Fruit fly (Drosophila melanogaster) whole organism, embryonic: Measurements from ENCODE around the gene Ucp4A.

Source experiments
- CG10959 ChIP-seq: fragments of 200-800 bp; sonication (Bioruptor generic); IDR thresholded peaks from 2 replicates; pipeline ENCODE4 v1.3.6; 2022; ENCODE audit warnings: missing biosample characterization, missing genetic modification characterization
- CG11560 ChIP-seq: fragments of 200-800 bp; sonication (Bioruptor generic); IDR thresholded peaks from 3 replicates; pipeline ENCODE4 v1.3.6; 2022; ENCODE audit warnings: missing biosample characterization, missing genetic modification characterization
- CG11723 ChIP-seq: fragments of 200-800 bp; sonication (Bioruptor generic); optimal IDR thresholded peaks from 2 replicates; lab custom pipeline; 2017; ENCODE audit warnings: missing biosample characterization, mild to moderate bottlenecking, missing genetic modification characterization
- CG13296 ChIP-seq: fragments of 200-800 bp; sonication (Bioruptor generic); optimal IDR thresholded peaks from 3 replicates; lab custom pipeline; 2018; ENCODE audit warnings: missing biosample characterization, mild to moderate bottlenecking, missing genetic modification characterization
- CG13775 ChIP-seq: fragments of 200-800 bp; sonication (Bioruptor generic); optimal IDR thresholded peaks from 3 replicates; lab custom pipeline; 2017; ENCODE audit warnings: missing biosample characterization, mild to moderate bottlenecking, missing genetic modification characterization
- CG14014 ChIP-seq: fragments of 200-800 bp; sonication (Bioruptor generic); IDR thresholded peaks from 2 replicates; pipeline ENCODE4 v1.3.6; 2022; ENCODE audit warnings: missing biosample characterization, missing genetic modification characterization
- CG14667 ChIP-seq: fragments of 200-800 bp; sonication (Bioruptor generic); IDR thresholded peaks from 2 replicates; pipeline ENCODE4 v1.3.6; 2022; ENCODE audit warnings: missing biosample characterization, missing genetic modification characterization
- CG15514 ChIP-seq: fragments of 200-800 bp; sonication (Bioruptor generic); optimal IDR thresholded peaks from 3 replicates; lab custom pipeline; 2017; ENCODE audit warnings: missing biosample characterization, missing genetic modification characterization, mild to moderate bottlenecking, moderate library complexity, missing genetic modification reagents
- CG17385 ChIP-seq: fragments of 200-800 bp; sonication (Bioruptor generic); optimal IDR thresholded peaks from 3 replicates; lab custom pipeline; 2018; ENCODE audit warnings: missing biosample characterization, mild to moderate bottlenecking, missing genetic modification characterization
- CG17612 ChIP-seq: fragments of 200-800 bp; sonication (Bioruptor generic); IDR thresholded peaks from 2 replicates; pipeline ENCODE4 v1.3.6; 2022; ENCODE audit warnings: missing biosample characterization, missing genetic modification characterization
- CG18599 ChIP-seq: fragments of 200-800 bp; sonication (Bioruptor generic); optimal IDR thresholded peaks from 3 replicates; lab custom pipeline; 2017; ENCODE audit warnings: missing biosample characterization, missing genetic modification characterization, mild to moderate bottlenecking, moderate library complexity, missing genetic modification reagents
- CG18619 ChIP-seq: fragments of 200-800 bp; sonication (Bioruptor generic); optimal IDR thresholded peaks from 3 replicates; lab custom pipeline; 2017; ENCODE audit warnings: missing biosample characterization, mild to moderate bottlenecking, missing genetic modification characterization
- CG18764 ChIP-seq: fragments of 200-800 bp; sonication (Bioruptor generic); optimal IDR thresholded peaks from 3 replicates; lab custom pipeline; 2016; ENCODE audit warnings: missing biosample characterization, missing genetic modification characterization
- CG2678 ChIP-seq: fragments of 200-800 bp; sonication (Bioruptor generic); optimal IDR thresholded peaks from 3 replicates; lab custom pipeline; 2019; ENCODE audit warnings: missing biosample characterization, mild to moderate bottlenecking, missing genetic modification characterization, moderate library complexity
- CG3163 ChIP-seq: fragments of 200-800 bp; sonication (Bioruptor generic); optimal IDR thresholded peaks from 3 replicates; lab custom pipeline; 2016; ENCODE audit warnings: missing biosample characterization, missing genetic modification characterization
- CG33213 ChIP-seq: fragments of 200-800 bp; sonication (Bioruptor generic); optimal IDR thresholded peaks from 3 replicates; lab custom pipeline; 2016; ENCODE audit warnings: missing biosample characterization, missing genetic modification characterization
- CG33557 ChIP-seq: fragments of 200-800 bp; sonication (Bioruptor generic); optimal IDR thresholded peaks from 2 replicates; lab custom pipeline; 2019; ENCODE audit warnings: missing biosample characterization, mild to moderate bottlenecking, missing genetic modification characterization, moderate library complexity
- CG34224 ChIP-seq: fragments of 200-800 bp; sonication (Bioruptor generic); IDR thresholded peaks from 3 replicates; pipeline ENCODE4 v1.3.6; 2022; ENCODE audit warnings: missing biosample characterization, missing genetic modification characterization; ENCODE audit not compliant: partially characterized antibody
- CG34422 ChIP-seq: fragments of 200-800 bp; sonication (Bioruptor generic); IDR thresholded peaks from 3 replicates; pipeline ENCODE4 v1.3.6; 2022; ENCODE audit warnings: missing biosample characterization, missing genetic modification characterization
- CG4282 ChIP-seq: fragments of 200-800 bp; sonication (Bioruptor generic); optimal IDR thresholded peaks from 2 replicates; lab custom pipeline; 2016; ENCODE audit warnings: missing biosample characterization, missing genetic modification characterization
- CG4360 ChIP-seq: fragments of 200-800 bp; sonication (Bioruptor generic); IDR thresholded peaks from 2 replicates; pipeline ENCODE4 v1.3.6; 2022; ENCODE audit warnings: missing biosample characterization, missing genetic modification characterization
- CG4820 ChIP-seq: fragments of 200-800 bp; sonication (Bioruptor generic); optimal IDR thresholded peaks from 3 replicates; lab custom pipeline; 2016; ENCODE audit warnings: missing biosample characterization, missing genetic modification characterization
- CG6175 ChIP-seq: fragments of 200-800 bp; sonication (Bioruptor generic); IDR thresholded peaks from 3 replicates; pipeline ENCODE4 v1.3.6; 2022; ENCODE audit warnings: missing biosample characterization, missing genetic modification characterization
- CG8290 ChIP-seq, 3 experiments: fragments of 200-800 bp; sonication (Bioruptor generic); optimal IDR thresholded peaks; 2 replicates each; lab custom pipeline; 2016 to 2019; ENCODE audit warnings: missing biosample characterization in 3 of 3, missing genetic modification characterization in 3 of 3, mild to moderate bottlenecking in 2 of 3, moderate library complexity in 1 of 3
- CG8359 ChIP-seq: fragments of 200-800 bp; sonication (Bioruptor generic); optimal IDR thresholded peaks from 2 replicates; lab custom pipeline; 2017; ENCODE audit warnings: missing biosample characterization, mild to moderate bottlenecking, missing genetic modification characterization, borderline replicate concordance
- CG9437 ChIP-seq: fragments of 200-800 bp; sonication (Bioruptor generic); optimal IDR thresholded peaks from 2 replicates; lab custom pipeline; 2018; ENCODE audit warnings: missing biosample characterization, mild to moderate bottlenecking, missing genetic modification characterization
- CTCF ChIP-seq: fragments of 200-800 bp; sonication (Bioruptor generic); optimal IDR thresholded peaks from 2 replicates; lab custom pipeline; 2017; ENCODE audit warnings: missing biosample characterization, mild to moderate bottlenecking, missing genetic modification characterization, moderate library complexity
- CrebB ChIP-seq: fragments of 200-800 bp; sonication (Bioruptor generic); optimal IDR thresholded peaks from 3 replicates; lab custom pipeline; 2018; ENCODE audit warnings: missing biosample characterization, mild to moderate bottlenecking, missing genetic modification characterization
- Dfd ChIP-seq, 2 experiments: fragments of >200 bp; optimal IDR thresholded peaks; 2 replicates each; lab custom pipeline; 2017; ENCODE audit warnings: missing biosample characterization in 2 of 2, missing genetic modification characterization in 2 of 2
- Fer3 ChIP-seq: fragments of 200-800 bp; sonication (Bioruptor generic); optimal IDR thresholded peaks from 2 replicates; lab custom pipeline; 2018; ENCODE audit warnings: missing biosample characterization, mild to moderate bottlenecking, missing genetic modification characterization, moderate library complexity
- Gsc ChIP-seq: fragments of 200-800 bp; sonication (Bioruptor generic); IDR thresholded peaks from 2 replicates; pipeline ENCODE4 v1.3.6; 2022; ENCODE audit warnings: missing biosample characterization, missing genetic modification characterization
- MBD-R2 ChIP-seq: fragments of 200-800 bp; sonication (Bioruptor generic); IDR thresholded peaks from 2 replicates; pipeline ENCODE4 v1.3.6; 2022; ENCODE audit warnings: missing biosample characterization, missing genetic modification characterization
- Max ChIP-seq: fragments of 200-800 bp; sonication (Bioruptor generic); optimal IDR thresholded peaks from 2 replicates; lab custom pipeline; 2016; ENCODE audit warnings: missing biosample characterization, mild to moderate bottlenecking, missing genetic modification characterization
- Meics ChIP-seq: fragments of 200-800 bp; sonication (Bioruptor generic); optimal IDR thresholded peaks from 2 replicates; lab custom pipeline; 2017; ENCODE audit warnings: missing biosample characterization, mild to moderate bottlenecking, missing genetic modification characterization
- Ssrp ChIP-seq: fragments of 200-800 bp; sonication (Bioruptor generic); optimal IDR thresholded peaks from 2 replicates; lab custom pipeline; 2018; ENCODE audit warnings: missing biosample characterization, mild to moderate bottlenecking, missing genetic modification characterization, moderate library complexity
- ems ChIP-seq: fragments of 200-800 bp; sonication (Bioruptor generic); optimal IDR thresholded peaks from 3 replicates; lab custom pipeline; 2016; ENCODE audit warnings: missing biosample characterization, missing genetic modification characterization
- gcm2 ChIP-seq: fragments of 200-800 bp; sonication (Bioruptor generic); optimal IDR thresholded peaks from 2 replicates; lab custom pipeline; 2016; ENCODE audit warnings: missing biosample characterization, missing genetic modification characterization
- gfzf ChIP-seq: fragments of 200-800 bp; sonication (Bioruptor generic); optimal IDR thresholded peaks from 2 replicates; lab custom pipeline; 2016; ENCODE audit warnings: missing biosample characterization, mild to moderate bottlenecking, missing genetic modification characterization, moderate library complexity
- hbn ChIP-seq: fragments of 200-800 bp; sonication (Bioruptor generic); IDR thresholded peaks from 2 replicates; pipeline ENCODE4 v1.3.6; 2022; ENCODE audit warnings: missing biosample characterization, missing genetic modification characterization; ENCODE audit not compliant: partially characterized antibody
- jigr1 ChIP-seq: fragments of 200-800 bp; sonication (Bioruptor generic); IDR thresholded peaks from 3 replicates; pipeline ENCODE4 v1.3.6; 2022; ENCODE audit warnings: missing biosample characterization, missing genetic modification characterization
- lbe ChIP-seq: fragments of 200-800 bp; sonication (Bioruptor generic); optimal IDR thresholded peaks from 2 replicates; lab custom pipeline; 2016; ENCODE audit warnings: missing biosample characterization, mild to moderate bottlenecking, missing genetic modification characterization
- mld ChIP-seq: fragments of 200-800 bp; sonication (Bioruptor generic); IDR thresholded peaks from 3 replicates; pipeline ENCODE4 v1.3.6; 2022; ENCODE audit warnings: missing biosample characterization, missing genetic modification characterization; ENCODE audit not compliant: partially characterized antibody
- psq ChIP-seq: fragments of 200-800 bp; sonication (Bioruptor generic); optimal IDR thresholded peaks from 2 replicates; lab custom pipeline; 2017; ENCODE audit warnings: missing biosample characterization, missing genetic modification characterization
- sens ChIP-seq: fragments of 200-800 bp; sonication (Bioruptor generic); peaks from one replicate; lab custom pipeline; 2016; ENCODE audit warnings: missing biosample characterization, missing genetic modification characterization
- sens-2 ChIP-seq: fragments of 200-800 bp; sonication (Bioruptor generic); IDR thresholded peaks from 2 replicates; pipeline ENCODE4 v1.3.6; 2022; ENCODE audit warnings: missing biosample characterization, missing genetic modification characterization
- sisA ChIP-seq: fragments of 200-800 bp; sonication (Bioruptor generic); IDR thresholded peaks from 2 replicates; pipeline ENCODE4 v1.3.6; 2022; ENCODE audit warnings: missing biosample characterization, missing genetic modification characterization
- sr ChIP-seq: fragments of 200-800 bp; sonication (Bioruptor generic); IDR thresholded peaks from 3 replicates; pipeline ENCODE4 v1.3.6; 2022; ENCODE audit warnings: missing biosample characterization, missing genetic modification characterization
- twi ChIP-seq: fragments of 200-800 bp; optimal IDR thresholded peaks from 2 replicates; lab custom pipeline; 2019; ENCODE audit warnings: missing biosample characterization, mild to moderate bottlenecking, missing genetic modification characterization, moderate library complexity
- vnd ChIP-seq: fragments of 200-800 bp; sonication (Bioruptor generic); IDR thresholded peaks from 3 replicates; pipeline ENCODE4 v1.3.6; 2022; ENCODE audit warnings: missing biosample characterization, missing genetic modification characterization; ENCODE audit not compliant: partially characterized antibody

The Ucp4A gene

DNA sequence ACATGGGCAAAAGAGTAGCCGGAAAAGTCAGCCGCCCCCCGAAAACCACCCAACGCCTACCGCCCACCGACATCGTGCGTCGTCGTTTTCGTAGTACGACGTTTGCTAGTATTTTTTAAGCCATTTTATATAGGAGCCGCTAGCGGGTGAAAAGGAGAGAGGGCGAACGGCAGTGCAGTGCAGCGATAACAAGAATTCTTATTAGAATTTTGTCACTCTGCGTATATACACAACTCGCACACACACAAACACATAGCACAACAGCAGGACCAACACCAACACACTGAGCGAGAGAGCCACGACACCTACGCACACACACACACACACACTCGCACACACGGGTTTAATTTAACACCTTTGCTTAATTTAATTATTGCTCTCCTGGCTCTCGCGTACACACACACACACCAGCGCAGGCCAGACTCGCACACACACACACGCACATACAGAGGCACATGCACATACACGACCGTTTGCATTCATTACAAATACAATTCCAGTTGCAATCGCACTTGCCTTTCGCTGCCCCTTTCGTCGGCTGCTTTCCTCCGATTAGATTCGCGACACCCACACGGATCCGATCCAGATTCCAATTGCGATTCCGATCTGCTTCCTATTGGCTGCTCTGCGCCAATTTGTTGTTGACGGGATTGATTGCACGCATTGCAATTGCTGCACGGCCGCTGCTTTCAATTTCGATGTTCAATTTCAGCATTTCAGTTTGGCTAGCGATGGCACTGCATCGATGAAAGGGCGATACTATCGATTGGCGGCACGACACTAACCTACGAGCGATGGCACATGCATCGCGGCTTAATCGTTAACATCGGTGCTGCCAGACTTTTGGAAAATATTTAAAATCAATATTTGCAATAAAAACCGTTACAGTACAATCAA, 17.7 kb upstream of the Ucp4A start, which contains the start of gene Socs16D (continued):
- no peak for TF ChIP-seq CrebB (tag; lab: Kevin White, UChicago)
- TF ChIP-seq CG8359: no peak
- no peak for TF ChIP-seq CG17612
- TF ChIP-seq CG18599: peak; percentile 30
- no peak for TF ChIP-seq CG14667
- TF ChIP-seq CG4360 (GFP tag; lab: Robert Waterston, UW): no peak
- TF ChIP-seq MBD-R2 (GFP tag; lab: Robert Waterston, UW): peak; percentile 51
- TF ChIP-seq CTCF (GFP tag; lab: Kevin White, UChicago): peak; percentile 5
- peak; percentile 95 for TF ChIP-seq mld (GFP tag; lab: Robert Waterston, UW)
- no peak for TF ChIP-seq CG4820 (GFP tag; lab: Kevin White, UChicago)
- TF ChIP-seq ems: peak; percentile 17
- peak; percentile 3 for TF ChIP-seq CG4282 (GFP tag; lab: Kevin White, UChicago)
- no peak for TF ChIP-seq CG13775
- no peak for TF ChIP-seq CG11723 (GFP tag; lab: Kevin White, UChicago)
- peak; percentile 38; the same call in 1 of the 3 replicates for TF ChIP-seq CG11560 (tag; lab: Robert Waterston, UW)
- peak; percentile 34 for TF ChIP-seq Max (GFP tag; lab: Kevin White, UChicago)
- TF ChIP-seq sens-2 (GFP tag; lab: Robert Waterston, UW): no peak
- TF ChIP-seq CG3163 (GFP tag; lab: Kevin White, UChicago): peak; percentile 37
- TF ChIP-seq CG6175 (GFP tag; lab: Robert Waterston, UW): 0 out of 3 replicates have a peak, but pooled peaks have one; percentile 31
- peak; percentile 43 for TF ChIP-seq gfzf (GFP tag; lab: Kevin White, UChicago)
- TF ChIP-seq CG34224 (GFP tag; lab: Robert Waterston, UW): peak; percentile 96
- peak; percentile 84 for TF ChIP-seq CG33213
- TF ChIP-seq lbe: peak; percentile 20
- TF ChIP-seq CG8290 (GFP tag; optimal IDR thresholded peaks at IDR 0.05; lab: Kevin White, UChicago): peak; percentile 58
- TF ChIP-seq CG8290 (tag; optimal IDR thresholded peaks at IDR 0.05; lab: Kevin White, UChicago): peak in 1 of 2 experiments; percentile 75
- no peak for TF ChIP-seq psq (GFP tag; lab: Kevin White, UChicago)
- peak; percentile 70 for TF ChIP-seq sens (GFP tag; lab: Kevin White, UChicago)
- no peak for TF ChIP-seq Gsc (GFP tag; lab: Robert Waterston, UW)
- TF ChIP-seq CG14014 (GFP tag; lab: Robert Waterston, UW): no peak; the same call in 1 of the 2 replicates
- TF ChIP-seq CG34422: no peak
- peak; percentile 59; the same call in 1 of the 3 replicates for TF ChIP-seq sr (GFP tag; lab: Robert Waterston, UW)
- TF ChIP-seq jigr1 (GFP tag; lab: Robert Waterston, UW): no peak
- no peak for TF ChIP-seq CG9437 (GFP tag; lab: Kevin White, UChicago)
- peak; percentile 25 for TF ChIP-seq Meics
- no peak for TF ChIP-seq CG18764 (GFP tag; lab: Kevin White, UChicago)
- peak; percentile 81 for TF ChIP-seq CG15514
- no peak for TF ChIP-seq Ssrp (tag; lab: Kevin White, UChicago)
- TF ChIP-seq sisA: 0 out of 2 replicates have a peak, but pooled peaks have one; percentile 19
- peak; percentile 12 for TF ChIP-seq Fer3 (tag; lab: Kevin White, UChicago)
- TF ChIP-seq CG18619 (GFP tag; lab: Kevin White, UChicago): no peak
- peak; percentile 94 for TF ChIP-seq vnd (GFP tag; lab: Robert Waterston, UW)
- TF ChIP-seq hbn (GFP tag; lab: Robert Waterston, UW): peak; percentile 96
- TF ChIP-seq CG17385 (GFP tag; lab: Kevin White, UChicago): peak; percentile 10
- TF ChIP-seq Dfd (GFP tag; optimal IDR thresholded peaks at IDR 0.05; lab: Kevin White, UChicago): no peak
- TF ChIP-seq twi (tag; lab: Kevin White, UChicago): no peak
- TF ChIP-seq CG33557: no peak
- no peak for TF ChIP-seq CG10959 (GFP tag; lab: Robert Waterston, UW)
- TF ChIP-seq gcm2 (GFP tag; lab: Kevin White, UChicago): no peak
- peak; percentile 34 for TF ChIP-seq CG13296
- TF ChIP-seq CG2678 (tag; lab: Kevin White, UChicago): peak; percentile 15
